Worm (Caenorhabditis elegans) whole organism, L4 larva: Measurements from ENCODE around the gene mbf-1.

Experiments
- F26F4.8 ChIP-seq: fragments of 200-800 bp; sonication (Bioruptor generic); conservative IDR thresholded peaks from 2 replicates; pipeline ENCODE4 v1.3.6; 2022; ENCODE audit warnings: missing genetic modification characterization, missing compliant biosample characterization
- T26A8.4 ChIP-seq: fragments of 200-800 bp; sonication (Bioruptor generic); IDR thresholded peaks from 2 replicates; pipeline ENCODE4 v1.3.6; 2022; ENCODE audit warnings: missing genetic modification characterization, missing compliant biosample characterization
- Y105C5A.15 ChIP-seq: fragments of 200-800 bp; sonication (Bioruptor generic); IDR thresholded peaks from 2 replicates; pipeline ENCODE4 v1.3.6; 2022; ENCODE audit warnings: missing genetic modification characterization, missing compliant biosample characterization
- ZK337.2 ChIP-seq: fragments of 200-800 bp; sonication (Bioruptor generic); IDR thresholded peaks from 2 replicates; pipeline ENCODE4 v1.3.6; 2022; ENCODE audit warnings: missing genetic modification reagents, missing genetic modification characterization, missing compliant biosample characterization
- aly-2 ChIP-seq: sonication (generic microtip); optimal IDR thresholded peaks from 2 replicates; lab custom pipeline; 2018; ENCODE audit warnings: missing biosample characterization, missing genetic modification characterization
- ama-1 ChIP-seq: fragments of 150-350 bp; optimal IDR thresholded peaks from 2 replicates; lab custom pipeline; 2014; ENCODE audit warnings: inconsistent platforms, mixed read lengths
- ceh-44 ChIP-seq: fragments of 200-800 bp; sonication (Bioruptor generic); IDR thresholded peaks from 2 replicates; pipeline ENCODE4 v1.3.6; 2022; ENCODE audit warnings: missing genetic modification reagents, missing genetic modification characterization, missing compliant biosample characterization
- ceh-62 ChIP-seq: sonication (generic microtip); optimal IDR thresholded peaks from 2 replicates; lab custom pipeline; 2017; ENCODE audit warnings: missing biosample characterization, missing genetic modification characterization
- ctbp-1 ChIP-seq: fragments of 200-800 bp; sonication (Bioruptor generic); IDR thresholded peaks from 2 replicates; pipeline ENCODE4 v1.3.6; 2022; ENCODE audit warnings: missing genetic modification reagents, missing genetic modification characterization, missing compliant biosample characterization
- daf-19 ChIP-seq: fragments of 200-800 bp; sonication (Bioruptor generic); conservative IDR thresholded peaks from 2 replicates; pipeline ENCODE4 v1.3.6; 2022; ENCODE audit warnings: missing genetic modification characterization, missing compliant biosample characterization
- dmd-6 ChIP-seq: fragments of 200-800 bp; sonication (Bioruptor generic); IDR thresholded peaks from 2 replicates; pipeline ENCODE4 v1.3.6; 2022; ENCODE audit warnings: missing genetic modification reagents, missing genetic modification characterization, missing compliant biosample characterization
- dmd-9 ChIP-seq: fragments of 200-800 bp; sonication (Bioruptor generic); IDR thresholded peaks from 2 replicates; pipeline ENCODE4 v1.3.6; 2022; ENCODE audit warnings: missing genetic modification reagents, missing genetic modification characterization, missing compliant biosample characterization
- duxl-1 ChIP-seq: sonication (generic microtip); optimal IDR thresholded peaks from 2 replicates; lab custom pipeline; 2016; ENCODE audit warnings: mild to moderate bottlenecking, missing genetic modification characterization, moderate library complexity, missing compliant biosample characterization; ENCODE audit not compliant: poor library complexity
- dve-1 ChIP-seq: sonication (generic microtip); optimal IDR thresholded peaks from 2 replicates; lab custom pipeline; 2017; ENCODE audit warnings: antibody characterized with exemption, mild to moderate bottlenecking, missing genetic modification characterization, missing compliant biosample characterization; ENCODE audit not compliant: insufficient read depth
- egl-27 ChIP-seq: sonication (generic microtip); optimal IDR thresholded peaks from 3 replicates; lab custom pipeline; 2017; ENCODE audit warnings: missing biosample characterization, missing genetic modification reagents, missing genetic modification characterization
- egl-43 ChIP-seq: fragments of 200-800 bp; sonication (Bioruptor generic); IDR thresholded peaks from 2 replicates; pipeline ENCODE4 v1.3.6; 2022; ENCODE audit warnings: missing genetic modification reagents, missing genetic modification characterization, missing compliant biosample characterization
- fos-1 ChIP-seq: fragments of 150-350 bp; optimal IDR thresholded peaks from 2 replicates; lab custom pipeline; 2014; ENCODE audit warnings: missing biosample characterization, missing genetic modification characterization
- gei-8 ChIP-seq: fragments of 200-800 bp; sonication (Bioruptor generic); optimal IDR thresholded peaks from 2 replicates; lab custom pipeline; 2018; ENCODE audit warnings: mild to moderate bottlenecking, missing genetic modification characterization, missing compliant biosample characterization
- hlh-11 ChIP-seq: fragments of 200-800 bp; sonication (Bioruptor generic); optimal IDR thresholded peaks from 2 replicates; lab custom pipeline; 2018; ENCODE audit warnings: mild to moderate bottlenecking, missing genetic modification characterization, missing compliant biosample characterization
- hlh-30 ChIP-seq: sonication (generic microtip); optimal IDR thresholded peaks from 2 replicates; lab custom pipeline; 2017; ENCODE audit warnings: antibody characterized with exemption, mild to moderate bottlenecking, missing genetic modification characterization, missing compliant biosample characterization; ENCODE audit not compliant: insufficient read depth
- lin-15B ChIP-seq: fragments of 150-350 bp; sonication (generic microtip); optimal IDR thresholded peaks from 3 replicates; lab custom pipeline; 2014; ENCODE audit warnings: missing biosample characterization, missing genetic modification characterization
- lin-39 ChIP-seq: fragments of 150-350 bp; optimal IDR thresholded peaks from 2 replicates; lab custom pipeline; 2014; ENCODE audit warnings: missing biosample characterization, missing genetic modification reagents, missing genetic modification characterization
- lsy-2 ChIP-seq, 2 experiments: fragments of 150-350 bp in 1 of 2; sonication (generic microtip) in 1 of 2; optimal IDR thresholded peaks; 2 replicates each; lab custom pipeline; 2014 to 2017; ENCODE audit warnings: missing biosample characterization in 2 of 2, missing genetic modification characterization in 2 of 2
- madf-9 ChIP-seq: fragments of 200-800 bp; sonication (Bioruptor generic); conservative IDR thresholded peaks from 2 replicates; pipeline ENCODE4 v1.3.6; 2022; ENCODE audit warnings: missing genetic modification reagents, missing genetic modification characterization, missing compliant biosample characterization
- mdl-1 ChIP-seq, 2 experiments: fragments of 150-350 bp in 1 of 2; sonication (generic microtip) in 1 of 2; optimal IDR thresholded peaks; 2 replicates each; lab custom pipeline; 2014 to 2017; ENCODE audit warnings: missing biosample characterization in 2 of 2, missing genetic modification characterization in 2 of 2
- mxl-3 ChIP-seq: fragments of 200-800 bp; sonication (Bioruptor generic); optimal IDR thresholded peaks from 2 replicates; lab custom pipeline; 2018; ENCODE audit warnings: mild to moderate bottlenecking, missing genetic modification characterization, missing compliant biosample characterization
- nhr-102 ChIP-seq: sonication (generic microtip); optimal IDR thresholded peaks from 2 replicates; lab custom pipeline; 2016; ENCODE audit warnings: mild to moderate bottlenecking, missing genetic modification characterization, moderate library complexity, missing compliant biosample characterization
- nhr-237 ChIP-seq: sonication (generic microtip); optimal IDR thresholded peaks from 2 replicates; lab custom pipeline; 2017; ENCODE audit warnings: missing biosample characterization, missing genetic modification characterization
- nhr-25 ChIP-seq: sonication (generic microtip); optimal IDR thresholded peaks from 2 replicates; lab custom pipeline; 2017; ENCODE audit warnings: missing genetic modification characterization, mild to moderate bottlenecking, missing compliant biosample characterization, antibody characterized with exemption, moderate library complexity, borderline replicate concordance; ENCODE audit not compliant: insufficient read depth
- nhr-28 ChIP-seq: fragments of 150-350 bp; optimal IDR thresholded peaks from 2 replicates; lab custom pipeline; 2014; ENCODE audit warnings: missing biosample characterization, missing genetic modification characterization
- nhr-41 ChIP-seq: fragments of 200-800 bp; sonication (Bioruptor generic); IDR thresholded peaks from 2 replicates; pipeline ENCODE4 v1.3.6; 2022; ENCODE audit warnings: missing genetic modification reagents, missing genetic modification characterization, missing compliant biosample characterization
- nhr-42 ChIP-seq: fragments of 200-800 bp; sonication (Bioruptor generic); IDR thresholded peaks from 2 replicates; pipeline ENCODE4 v1.3.6; 2022; ENCODE audit warnings: missing genetic modification characterization, missing compliant biosample characterization
- nhr-48 ChIP-seq: sonication (generic microtip); optimal IDR thresholded peaks from 2 replicates; lab custom pipeline; 2016; ENCODE audit warnings: mild to moderate bottlenecking, missing genetic modification characterization, missing compliant biosample characterization
- nhr-6 ChIP-seq: fragments of 150-350 bp; optimal IDR thresholded peaks from 2 replicates; lab custom pipeline; 2014; ENCODE audit warnings: missing biosample characterization, missing genetic modification characterization
- nhr-76 ChIP-seq: fragments of 150-350 bp; optimal IDR thresholded peaks from 2 replicates; lab custom pipeline; 2014; ENCODE audit warnings: missing biosample characterization, missing genetic modification characterization
- nhr-77 ChIP-seq: fragments of 150-350 bp; optimal IDR thresholded peaks from 2 replicates; lab custom pipeline; 2014; ENCODE audit warnings: missing biosample characterization, missing genetic modification characterization
- pqm-1 ChIP-seq: sonication (generic microtip); optimal IDR thresholded peaks from 2 replicates; lab custom pipeline; 2017; ENCODE audit warnings: missing biosample characterization, missing genetic modification characterization
- snpc-1.2 ChIP-seq: fragments of 200-800 bp; sonication (Bioruptor generic); IDR thresholded peaks from 2 replicates; pipeline ENCODE4 v1.3.6; 2022; ENCODE audit warnings: missing genetic modification reagents, missing genetic modification characterization, missing compliant biosample characterization
- zag-1 ChIP-seq: fragments of 150-350 bp; optimal IDR thresholded peaks from 2 replicates; lab custom pipeline; 2014; ENCODE audit warnings: missing biosample characterization, missing genetic modification characterization
- zfp-2 ChIP-seq: sonication (generic microtip); optimal IDR thresholded peaks from 2 replicates; lab custom pipeline; 2016; ENCODE audit warnings: mild to moderate bottlenecking, missing genetic modification characterization, missing compliant biosample characterization
- zfp-3 ChIP-seq: fragments of 200-800 bp; sonication (Bioruptor generic); conservative IDR thresholded peaks from 2 replicates; pipeline ENCODE4 v1.3.6; 2022; ENCODE audit warnings: missing genetic modification reagents, missing genetic modification characterization, missing compliant biosample characterization
- zip-11 ChIP-seq: fragments of 200-800 bp; sonication (Bioruptor generic); IDR thresholded peaks from 2 replicates; pipeline ENCODE4 v1.3.6; 2022; ENCODE audit warnings: missing genetic modification characterization, missing compliant biosample characterization

mbf-1 gene

DNA sequence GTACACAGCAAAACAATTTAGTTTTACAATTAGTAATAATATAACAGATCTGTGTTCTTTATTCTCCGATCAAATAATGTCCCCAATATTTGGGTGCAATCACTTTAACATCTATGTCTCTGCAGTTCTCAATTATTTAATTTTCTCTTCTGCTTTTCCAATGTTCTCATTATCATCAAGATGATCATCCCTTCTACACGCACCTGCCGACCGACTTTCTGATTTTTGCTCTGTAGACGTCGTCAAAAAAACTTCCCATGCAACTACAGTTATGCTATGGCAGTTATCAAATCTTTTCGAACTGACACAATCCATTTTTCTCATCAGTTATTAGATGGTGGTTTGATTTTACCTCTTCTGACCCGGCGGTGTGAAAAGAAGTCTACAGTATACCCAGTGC lies 23.5 kb upstream of the mbf-1 start:
- TF ChIP-seq fos-1 (no peak), zag-1 (tag; lab: Kevin White, UChicago) (no peak), dve-1 (tag; lab: Kevin White, UChicago) (no peak), nhr-102 (tag; lab: Kevin White, UChicago) (no peak), zfp-2 (tag; lab: Kevin White, UChicago) (no peak), ama-1 (lab: Kevin White, UChicago) (no peak), dmd-6 (GFP tag; lab: Robert Waterston, UW) (peak; percentile 38; the same call in 1 of the 2 replicates), gei-8 (peak; percentile 16), snpc-1.2 (no peak), mxl-3 (GFP tag; lab: Kevin White, UChicago) (peak; percentile 29), nhr-77 (no peak), zfp-3 (no peak), nhr-48 (tag; lab: Kevin White, UChicago) (peak; percentile 52), hlh-30 (peak; percentile 1), madf-9 (GFP tag; lab: Robert Waterston, UW) (no peak), egl-27 (tag; lab: Kevin White, UChicago) (no peak), nhr-28 (tag; lab: Kevin White, UChicago) (peak; percentile 61), daf-19 (GFP tag; lab: Robert Waterston, UW) (no peak), mdl-1 (tag; optimal IDR thresholded peaks at IDR 0.05; lab: Kevin White, UChicago) (peak in 1 of 2 experiments; percentile 20), hlh-11 (tag; lab: Kevin White, UChicago) (peak; percentile 38), ceh-62 (no peak), egl-43 (GFP tag; lab: Robert Waterston, UW) (no peak), Y105C5A.15 (GFP tag; lab: Robert Waterston, UW) (no peak), nhr-6 (tag; lab: Kevin White, UChicago) (no peak), nhr-42 (no peak)

DNA sequence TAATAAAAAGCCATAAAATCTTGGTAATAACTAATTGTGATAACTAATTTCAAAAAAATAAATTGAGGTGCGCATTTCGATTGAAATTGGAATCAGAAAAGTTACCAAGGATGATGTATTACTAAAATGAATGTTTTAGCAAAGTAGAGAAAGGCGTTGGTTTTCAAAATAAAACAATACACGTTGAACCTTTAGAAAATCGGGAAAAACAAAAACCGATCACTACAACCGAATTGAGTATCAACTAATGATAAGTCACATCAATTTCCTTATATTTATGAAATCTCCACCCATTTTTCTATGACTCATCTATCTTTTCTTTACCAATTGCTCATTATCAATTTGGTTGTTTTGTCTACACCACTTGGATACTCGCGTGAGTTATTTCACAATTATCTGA lies 20.3 kb upstream of the mbf-1 start, which contains the start of gene H21P03.10:
TSS of gene H21P03.10 (plus strand) at position 301 of the 400 bp plus-strand sequence.
- no peak for TF ChIP-seq zip-11 (GFP tag; lab: Robert Waterston, UW)
- no peak for TF ChIP-seq zfp-3
- TF ChIP-seq T26A8.4 (GFP tag; lab: Robert Waterston, UW), result no peak
- TF ChIP-seq ZK337.2, result no peak
- no peak for TF ChIP-seq aly-2 (tag; lab: Kevin White, UChicago)
- no peak for TF ChIP-seq nhr-41 (GFP tag; lab: Robert Waterston, UW)
- TF ChIP-seq ceh-44, result no peak
- no peak for TF ChIP-seq pqm-1 (tag; lab: Kevin White, UChicago)
- TF ChIP-seq lsy-2 (tag; optimal IDR thresholded peaks at IDR 0.05; lab: Kevin White, UChicago), result no peak
- no peak for TF ChIP-seq nhr-25
- no peak for TF ChIP-seq egl-43 (GFP tag; lab: Robert Waterston, UW)
- no peak for TF ChIP-seq nhr-237 (tag; lab: Kevin White, UChicago)
- no peak for TF ChIP-seq lin-15B (tag; lab: Kevin White, UChicago)
- TF ChIP-seq daf-19 (GFP tag; lab: Robert Waterston, UW), result no peak
- no peak for TF ChIP-seq ctbp-1 (GFP tag; lab: Robert Waterston, UW)
- no peak for TF ChIP-seq duxl-1 (tag; lab: Kevin White, UChicago)
- no peak for TF ChIP-seq dmd-9 (GFP tag; lab: Robert Waterston, UW)
- TF ChIP-seq nhr-76, result no peak
- TF ChIP-seq lin-39, result no peak
- no peak for TF ChIP-seq F26F4.8 (GFP tag; lab: Robert Waterston, UW)
